Fruit fly (Drosophila melanogaster): ENCODE results near the gene ImpE3.
A peak's percentile ranks its signal among the peaks of the same experiment; 100 is the strongest.

The ImpE3 gene

DNA sequence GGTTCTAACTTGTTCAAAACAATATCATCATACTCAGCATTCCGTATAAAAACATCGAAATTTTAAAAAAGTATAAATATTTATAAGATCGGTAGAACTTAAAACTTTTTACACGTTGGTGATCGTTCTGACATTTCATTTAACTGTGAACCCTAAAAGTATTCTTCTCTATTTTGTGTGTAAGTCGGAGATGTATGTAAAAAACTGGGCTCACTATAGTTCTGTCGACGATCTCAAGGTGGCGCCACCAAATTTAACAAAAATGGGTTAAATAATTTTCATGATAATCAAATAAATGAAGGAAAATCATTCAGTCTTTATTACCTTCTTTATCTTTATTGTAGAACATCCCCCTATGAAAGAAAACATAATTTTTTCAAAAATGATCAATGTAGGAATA lies 48.0 kb downstream of the ImpE3 start:
- TF ChIP-seq bab1 (GFP tag; optimal IDR thresholded peaks at IDR 0.05) (peak; percentile 52), CG5204 (GFP tag; optimal IDR thresholded peaks at IDR 0.05) (no peak), Clk (GFP tag; optimal IDR thresholded peaks at IDR 0.05) (no peak)

DNA sequence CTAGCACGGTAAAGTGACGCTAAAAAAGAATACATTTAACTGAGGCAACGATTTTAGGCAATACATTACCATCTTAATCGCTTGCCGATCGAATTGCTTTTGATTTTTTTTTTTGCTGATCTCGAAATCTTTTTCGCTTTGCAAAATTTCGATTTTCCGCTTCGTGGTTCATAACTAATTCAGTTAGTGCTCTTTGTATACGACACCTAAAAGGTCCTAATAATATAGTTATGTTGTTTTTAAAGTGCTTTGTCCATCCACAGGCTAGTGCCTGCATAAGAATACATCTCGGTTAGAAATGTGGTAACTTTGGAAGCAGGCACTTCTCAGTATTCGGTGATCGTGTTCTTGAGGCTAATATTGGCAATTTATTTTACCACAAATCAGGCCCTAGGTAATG lies 49.1 kb downstream of the ImpE3 start, which contains the start of gene Sfp84E:
Sfp84E (minus strand) TSS at position 101 of the 400 bp plus-strand sequence.
- TF ChIP-seq Hr96 (GFP tag; optimal IDR thresholded peaks at IDR 0.05) (no peak), CG11617 (GFP tag; optimal IDR thresholded peaks at IDR 0.05) (no peak), cic (GFP tag; optimal IDR thresholded peaks at IDR 0.05) (no peak), tj (GFP tag; optimal IDR thresholded peaks at IDR 0.05) (no peak), CG14711 (tag; optimal IDR thresholded peaks at IDR 0.05) (no peak), Mnt (GFP tag; optimal IDR thresholded peaks at IDR 0.05) (no peak), ovo (GFP tag; optimal IDR thresholded peaks at IDR 0.05) (no peak), bab1 (GFP tag; optimal IDR thresholded peaks at IDR 0.05) (no peak), Crg-1 (GFP tag; optimal IDR thresholded peaks at IDR 0.05) (no peak), CG7101 (tag; optimal IDR thresholded peaks at IDR 0.05) (no peak), CG1620 (GFP tag; optimal IDR thresholded peaks at IDR 0.05) (no peak), toe (GFP tag; optimal IDR thresholded peaks at IDR 0.05) (no peak), CG12768 (GFP tag; optimal IDR thresholded peaks at IDR 0.05) (no peak), CG33017 (tag; optimal IDR thresholded peaks at IDR 0.05) (no peak), cnc (optimal IDR thresholded peaks at IDR 0.05) (no peak), Clk (GFP tag; optimal IDR thresholded peaks at IDR 0.05) (no peak), pad (GFP tag; optimal IDR thresholded peaks at IDR 0.05) (no peak)

Data from whole organism, adult.